Worm (Caenorhabditis elegans): ENCODE measurements around the gene ttr-30.

- TF ChIP-seq F13C5.2 (tag; optimal IDR thresholded peaks at IDR 0.05) (no peak), ceh-36 (tag; optimal IDR thresholded peaks at IDR 0.05) (no peak), ama-1 (optimal IDR thresholded peaks at IDR 0.05) (no peak), flt-1 (GFP tag; IDR thresholded peaks at IDR 0.05) (no peak), sea-1 (GFP tag; conservative IDR thresholded peaks at IDR 0.05) (no peak)
Observed at ce11 chrX:7291810-7292209, 38.9 kb upstream of the ttr-30 start, which contains the start of gene lron-7.
